Worm (Caenorhabditis elegans) whole organism, L2 larva: ENCODE data around the gene Y38E10A.35.

Source experiments
- F13H6.1 ChIP-seq: sonication (generic microtip); optimal IDR thresholded peaks from 2 replicates; lab custom pipeline; 2016; ENCODE audit warnings: missing genetic modification characterization, missing compliant biosample characterization
- egl-27 ChIP-seq: sonication (generic microtip); optimal IDR thresholded peaks from 3 replicates; lab custom pipeline; 2017; ENCODE audit warnings: missing biosample characterization, missing genetic modification reagents, missing genetic modification characterization
- fos-1 ChIP-seq: fragments of 150-350 bp; optimal IDR thresholded peaks from 2 replicates; lab custom pipeline; 2014; ENCODE audit warnings: missing biosample characterization, missing genetic modification characterization
- lin-39 ChIP-seq: fragments of 150-350 bp; optimal IDR thresholded peaks from 2 replicates; lab custom pipeline; 2014; ENCODE audit warnings: missing biosample characterization, missing genetic modification reagents, missing genetic modification characterization
- nhr-10 ChIP-seq: sonication (generic microtip); optimal IDR thresholded peaks from 2 replicates; lab custom pipeline; 2017; ENCODE audit warnings: missing biosample characterization, missing genetic modification characterization
- nhr-129 ChIP-seq: fragments of 150-350 bp; optimal IDR thresholded peaks from 2 replicates; lab custom pipeline; 2014; ENCODE audit warnings: missing biosample characterization, missing genetic modification characterization
- nhr-25 ChIP-seq: fragments of 150-350 bp; sonication (generic microtip); optimal IDR thresholded peaks from 3 replicates; lab custom pipeline; 2014; ENCODE audit warnings: missing biosample characterization, missing genetic modification characterization

- no peak for TF ChIP-seq nhr-25
- TF ChIP-seq nhr-10 (tag; lab: Kevin White, UChicago), result no peak
- TF ChIP-seq egl-27 (tag; lab: Kevin White, UChicago), result no peak
- TF ChIP-seq fos-1 (tag; lab: Kevin White, UChicago), result no peak
- no peak for TF ChIP-seq lin-39 (tag; lab: Kevin White, UChicago)
- no peak for TF ChIP-seq F13H6.1 (tag; lab: Kevin White, UChicago)
- TF ChIP-seq nhr-129 (tag; lab: Kevin White, UChicago), result no peak
Measured at ce11 chrII:12546413-12546812, 26.2 kb downstream of the Y38E10A.35 start, which contains the start of the genes F49C5.5 and F49C5.10.
